Fruit fly (Drosophila melanogaster) whole organism, wandering third instar larva: ENCODE results near the gene yellow-e3.
A peak's percentile ranks its signal among the peaks of the same experiment; 100 is the strongest.

Source experiments
- Abd-B ChIP-seq: fragments of >200 bp; optimal IDR thresholded peaks from 2 replicates; lab custom pipeline; 2017; ENCODE audit warnings: missing biosample characterization, missing genetic modification characterization
- CG32264 ChIP-seq: fragments of 200-800 bp; sonication (Bioruptor generic); optimal IDR thresholded peaks from 2 replicates; lab custom pipeline; 2016; ENCODE audit warnings: missing biosample characterization, missing genetic modification characterization
- CG9705 ChIP-seq: fragments of 200-800 bp; sonication (Bioruptor generic); optimal IDR thresholded peaks from 2 replicates; lab custom pipeline; 2018; ENCODE audit warnings: missing biosample characterization, mild to moderate bottlenecking, missing genetic modification characterization
- CrebA ChIP-seq: fragments of 200-800 bp; sonication (Bioruptor generic); optimal IDR thresholded peaks from 2 replicates; lab custom pipeline; 2016; ENCODE audit warnings: missing biosample characterization, mild to moderate bottlenecking, missing genetic modification characterization, borderline replicate concordance
- Dfd ChIP-seq: fragments of >200 bp; optimal IDR thresholded peaks from 2 replicates; lab custom pipeline; 2017; ENCODE audit warnings: missing biosample characterization, missing genetic modification characterization
- Dif ChIP-seq: fragments of 200-275, 200-300 bp; sonication (Bioruptor generic); optimal IDR thresholded peaks from 2 replicates; lab custom pipeline; 2018; ENCODE audit warnings: missing biosample characterization, missing genetic modification characterization; ENCODE audit not compliant: partially characterized antibody
- GATAd ChIP-seq: sonication (Bioruptor generic); optimal IDR thresholded peaks from 2 replicates; lab custom pipeline; 2016; ENCODE audit warnings: missing biosample characterization, missing genetic modification characterization
- HLH106 ChIP-seq: fragments of 200-800 bp; optimal IDR thresholded peaks from 3 replicates; lab custom pipeline; 2019; ENCODE audit warnings: missing biosample characterization, mild to moderate bottlenecking, missing genetic modification characterization, moderate library complexity
- Hnf4 ChIP-seq: fragments of 200-800 bp; sonication (Bioruptor generic); optimal IDR thresholded peaks from 2 replicates; lab custom pipeline; 2016; ENCODE audit warnings: missing biosample characterization, mild to moderate bottlenecking, missing genetic modification characterization
- Hr78 ChIP-seq: fragments of >200 bp; optimal IDR thresholded peaks from 2 replicates; lab custom pipeline; 2017; ENCODE audit warnings: missing biosample characterization, missing genetic modification characterization
- Hr83 ChIP-seq: fragments of 200-300 bp; sonication (Bioruptor generic); optimal IDR thresholded peaks from 2 replicates; lab custom pipeline; 2016; ENCODE audit warnings: missing biosample characterization, mild to moderate bottlenecking, missing genetic modification characterization, moderate library complexity; ENCODE audit not compliant: poor library complexity, severe bottlenecking
- Jra ChIP-seq: sonication (Bioruptor generic); optimal IDR thresholded peaks from 2 replicates; lab custom pipeline; 2016; ENCODE audit warnings: missing biosample characterization, missing genetic modification characterization
- Mio ChIP-seq: sonication (Bioruptor generic); optimal IDR thresholded peaks from 2 replicates; lab custom pipeline; 2016; ENCODE audit warnings: missing biosample characterization, missing genetic modification characterization
- Myc ChIP-seq: fragments of >200 bp; optimal IDR thresholded peaks from 2 replicates; lab custom pipeline; 2017
- N ChIP-seq: fragments of >200 bp; optimal IDR thresholded peaks from 2 replicates; lab custom pipeline; 2018; ENCODE audit warnings: missing biosample characterization, missing external identifiers, missing genetic modification characterization
- OdsH ChIP-seq: fragments of 200-800 bp; sonication (Bioruptor generic); optimal IDR thresholded peaks from 2 replicates; lab custom pipeline; 2016; ENCODE audit warnings: missing biosample characterization, mild to moderate bottlenecking, missing genetic modification characterization
- Rel ChIP-seq, 2 experiments: fragments of 200-800 bp; sonication (Bioruptor generic) in 1 of 2; optimal IDR thresholded peaks; 2 replicates in 1 of 2; 3 replicates in 1 of 2; lab custom pipeline; 2016 to 2019; ENCODE audit warnings: mild to moderate bottlenecking in 2 of 2, missing biosample characterization in 2 of 2, missing genetic modification characterization in 2 of 2, moderate library complexity in 1 of 2
- Sp1 ChIP-seq: fragments of 200-800 bp; sonication (Bioruptor generic); optimal IDR thresholded peaks from 3 replicates; lab custom pipeline; 2019; ENCODE audit warnings: missing biosample characterization, mild to moderate bottlenecking, missing genetic modification characterization, moderate library complexity
- Vsx2 ChIP-seq: fragments of 200-300, 225-300 bp; sonication (Bioruptor generic); optimal IDR thresholded peaks from 2 replicates; lab custom pipeline; 2018; ENCODE audit warnings: missing biosample characterization, missing genetic modification characterization; ENCODE audit not compliant: partially characterized antibody
- br ChIP-seq: fragments of 200-800 bp; sonication (Bioruptor generic); optimal IDR thresholded peaks from 2 replicates; lab custom pipeline; 2016; ENCODE audit warnings: missing biosample characterization, missing genetic modification characterization
- brk ChIP-seq: fragments of 200-800 bp; sonication (Bioruptor generic); optimal IDR thresholded peaks from 2 replicates; lab custom pipeline; 2016; ENCODE audit warnings: missing biosample characterization, mild to moderate bottlenecking, missing genetic modification characterization
- dl ChIP-seq, 2 experiments: fragments of 175-275, 200-275 bp in 1 of 2; fragments of 200-275 bp in 1 of 2; sonication (Bioruptor generic); optimal IDR thresholded peaks; lab custom pipeline; 2018; ENCODE audit warnings: mild to moderate bottlenecking in 2 of 2, missing biosample characterization in 2 of 2, missing genetic modification characterization in 2 of 2, moderate library complexity in 2 of 2; ENCODE audit not compliant: partially characterized antibody in 2 of 2, insufficient read depth in 1 of 2
- dmrt93B ChIP-seq: fragments of 200-800 bp; sonication (Bioruptor generic); optimal IDR thresholded peaks from 2 replicates; lab custom pipeline; 2018; ENCODE audit warnings: missing biosample characterization, mild to moderate bottlenecking, missing genetic modification characterization
- dsf ChIP-seq: sonication (Bioruptor generic); optimal IDR thresholded peaks from 2 replicates; lab custom pipeline; 2016; ENCODE audit warnings: missing biosample characterization, missing genetic modification characterization, borderline replicate concordance
- ey ChIP-seq: fragments of 200-800 bp; sonication (Bioruptor generic); optimal IDR thresholded peaks from 2 replicates; lab custom pipeline; 2016; ENCODE audit warnings: missing biosample characterization, missing genetic modification characterization
- foxo ChIP-seq, 2 experiments: fragments of 200-800 bp; sonication (Bioruptor generic); optimal IDR thresholded peaks; 2 replicates in 1 of 2; 3 replicates in 1 of 2; lab custom pipeline; 2016 to 2017; ENCODE audit warnings: missing biosample characterization in 2 of 2, missing genetic modification characterization in 2 of 2
- fru ChIP-seq: fragments of 200-800 bp; sonication (Bioruptor generic); optimal IDR thresholded peaks from 3 replicates; lab custom pipeline; 2016; ENCODE audit warnings: missing biosample characterization, mild to moderate bottlenecking, missing genetic modification characterization
- h ChIP-seq: fragments of 200-800 bp; sonication (Bioruptor generic); optimal IDR thresholded peaks from 3 replicates; lab custom pipeline; 2016; ENCODE audit warnings: missing biosample characterization, mild to moderate bottlenecking, missing genetic modification characterization
- jim ChIP-seq: fragments of 175-275, 200-325 bp; sonication (Bioruptor generic); optimal IDR thresholded peaks from 2 replicates; lab custom pipeline; 2016; ENCODE audit warnings: missing biosample characterization, mild to moderate bottlenecking, missing genetic modification characterization
- lola ChIP-seq: fragments of >200 bp; optimal IDR thresholded peaks from 2 replicates; lab custom pipeline; 2017; ENCODE audit warnings: missing biosample characterization, missing genetic modification characterization
- pan ChIP-seq: fragments of >200 bp; optimal IDR thresholded peaks from 2 replicates; lab custom pipeline; 2017
- psq ChIP-seq: fragments of 200-800 bp; sonication (Bioruptor generic); optimal IDR thresholded peaks from 3 replicates; lab custom pipeline; 2017; ENCODE audit warnings: missing biosample characterization, mild to moderate bottlenecking, missing genetic modification characterization, moderate library complexity
- rgr ChIP-seq: fragments of 200-800 bp; sonication (Bioruptor generic); optimal IDR thresholded peaks from 3 replicates; lab custom pipeline; 2016; ENCODE audit warnings: missing biosample characterization, mild to moderate bottlenecking, missing genetic modification characterization
- sage ChIP-seq: fragments of 200-800 bp; sonication (Bioruptor generic); optimal IDR thresholded peaks from 2 replicates; lab custom pipeline; 2016; ENCODE audit warnings: missing biosample characterization, mild to moderate bottlenecking, missing genetic modification characterization
- sv ChIP-seq: fragments of 200-800 bp; sonication (Bioruptor generic); optimal IDR thresholded peaks from 3 replicates; lab custom pipeline; 2016; ENCODE audit warnings: missing biosample characterization, missing genetic modification characterization
- tai ChIP-seq: sonication (Bioruptor generic); optimal IDR thresholded peaks from 2 replicates; lab custom pipeline; 2016; ENCODE audit warnings: missing biosample characterization, missing genetic modification characterization
- usp ChIP-seq: fragments of >200 bp; optimal IDR thresholded peaks from 2 replicates; lab custom pipeline; 2017; ENCODE audit warnings: missing biosample characterization, missing genetic modification characterization
- woc ChIP-seq: sonication (Bioruptor generic); optimal IDR thresholded peaks from 2 replicates; lab custom pipeline; 2016; ENCODE audit warnings: missing biosample characterization, mild to moderate bottlenecking, missing genetic modification characterization

yellow-e3 gene

dm6 chr3R:13435836-13436235 is 31.2 kb upstream of the yellow-e3 start:
- TF ChIP-seq Mio (no peak), Dfd (GFP tag; lab: Kevin White, UChicago) (peak; percentile 43)

dm6 chr3R:13434325-13435168 is 29.9 kb upstream of the yellow-e3 start, which contains the start of gene yrt:
yrt (minus strand) TSS chr3R:13434984.
- TF ChIP-seq Rel (GFP tag; optimal IDR thresholded peaks at IDR 0.05; lab: Kevin White, UChicago) (no peak), Rel (tag; optimal IDR thresholded peaks at IDR 0.05; lab: Kevin White, UChicago) (peak; percentile 44), Vsx2 (no peak), Myc (lab: Kevin White, UChicago) (peak; percentile 89), psq (peak; percentile 18)

dm6 chr3R:13433623-13434022 is 29.0 kb upstream of the yellow-e3 start:
- TF ChIP-seq fru (GFP tag; lab: Kevin White, UChicago) (peak; percentile 73), dmrt93B (GFP tag; lab: Kevin White, UChicago) (no peak), Sp1 (GFP tag; lab: Kevin White, UChicago) (peak; percentile 58), HLH106 (tag; lab: Kevin White, UChicago) (peak; percentile 60), N (no peak), Mio (no peak), CG32264 (GFP tag; lab: Kevin White, UChicago) (no peak), Jra (GFP tag; lab: Kevin White, UChicago) (no peak), lola (GFP tag; lab: Kevin White, UChicago) (no peak), dl (GFP tag; optimal IDR thresholded peaks at IDR 0.05; lab: Kevin White, UChicago; ENCODE audit: insufficient read depth in 1 of 2, partially characterized antibody in 2 of 2) (no peak), foxo (GFP tag; optimal IDR thresholded peaks at IDR 0.05; lab: Kevin White, UChicago) (peak in 1 of 2 experiments; percentile 60), Hr83 (GFP tag; lab: Kevin White, UChicago) (no peak), brk (GFP tag; lab: Kevin White, UChicago) (no peak), Vsx2 (no peak), br (GFP tag; lab: Kevin White, UChicago) (peak; percentile 54), jim (GFP tag; lab: Kevin White, UChicago) (no peak), Dfd (GFP tag; lab: Kevin White, UChicago) (no peak), ey (GFP tag; lab: Kevin White, UChicago) (peak; percentile 76), Hr78 (GFP tag; lab: Kevin White, UChicago) (no peak), woc (GFP tag; lab: Kevin White, UChicago) (no peak), tai (peak; percentile 39), Rel (GFP tag; optimal IDR thresholded peaks at IDR 0.05; lab: Kevin White, UChicago) (no peak), Rel (tag; optimal IDR thresholded peaks at IDR 0.05; lab: Kevin White, UChicago) (no peak), dsf (GFP tag; lab: Kevin White, UChicago) (no peak), h (GFP tag; lab: Kevin White, UChicago) (peak; percentile 67), rgr (peak; percentile 85), CG9705 (no peak), sage (GFP tag; lab: Kevin White, UChicago) (no peak), pan (lab: Kevin White, UChicago) (no peak), Dif (GFP tag; lab: Kevin White, UChicago) (no peak), sv (GFP tag; lab: Kevin White, UChicago) (peak; percentile 65), psq (peak; percentile 52), GATAd (GFP tag; lab: Kevin White, UChicago) (no peak), CrebA (GFP tag; lab: Kevin White, UChicago) (no peak), Myc (lab: Kevin White, UChicago) (no peak), usp (no peak), Abd-B (GFP tag; lab: Kevin White, UChicago) (no peak), OdsH (peak; percentile 73), Hnf4 (GFP tag; lab: Kevin White, UChicago) (peak; percentile 48)
